Worm (Caenorhabditis elegans): ENCODE data around the gene scl-6.
A peak's percentile ranks its signal among the peaks of the same experiment; 100 is the strongest.

Gene scl-6

ce11 chrIV:13079119-13079518 is 10.6 kb downstream of the scl-6 start, which contains the start of gene C39E9.8:
Gene C39E9.8, plus strand, starts transcription at chrIV:13079446.
- no peak for TF ChIP-seq ztf-4 (tag; optimal IDR thresholded peaks at IDR 0.05)
- TF ChIP-seq egl-27 (tag; optimal IDR thresholded peaks at IDR 0.05) = no peak
- no peak for TF ChIP-seq nhr-77 (tag; optimal IDR thresholded peaks at IDR 0.05)
- TF ChIP-seq ceh-82 (tag; optimal IDR thresholded peaks at IDR 0.05) = no peak
- no peak for TF ChIP-seq mdl-1 (tag; optimal IDR thresholded peaks at IDR 0.05)
- peak; percentile 47 for TF ChIP-seq nhr-23 (tag; optimal IDR thresholded peaks at IDR 0.05)
- no peak for TF ChIP-seq hmg-11 (tag; optimal IDR thresholded peaks at IDR 0.05)
- no peak for TF ChIP-seq nhr-67 (tag; optimal IDR thresholded peaks at IDR 0.05)
- no peak for TF ChIP-seq nhr-11 (tag; optimal IDR thresholded peaks at IDR 0.05)
- TF ChIP-seq pha-4 (tag; optimal IDR thresholded peaks at IDR 0.05) = no peak
- TF ChIP-seq ztf-11 (tag; optimal IDR thresholded peaks at IDR 0.05) = no peak
- TF ChIP-seq fkh-2 (tag; optimal IDR thresholded peaks at IDR 0.05) = no peak
- TF ChIP-seq unc-39 (tag; optimal IDR thresholded peaks at IDR 0.05) = no peak
- no peak for TF ChIP-seq lin-15B (tag; optimal IDR thresholded peaks at IDR 0.05)
- no peak for TF ChIP-seq daf-12 (tag; optimal IDR thresholded peaks at IDR 0.05)
- peak; percentile 77 for TF ChIP-seq nhr-43 (tag; optimal IDR thresholded peaks at IDR 0.05; ENCODE audit: poor library complexity, severe bottlenecking)
- no peak for TF ChIP-seq aly-2 (tag; optimal IDR thresholded peaks at IDR 0.05)
- TF ChIP-seq nhr-237 (tag; optimal IDR thresholded peaks at IDR 0.05) = no peak
- no peak for TF ChIP-seq eor-1 (tag; optimal IDR thresholded peaks at IDR 0.05)
- TF ChIP-seq ceh-28 (tag; optimal IDR thresholded peaks at IDR 0.05) = no peak
- TF ChIP-seq unc-62 (GFP tag; optimal IDR thresholded peaks at IDR 0.05) = no peak
- no peak for TF ChIP-seq lsy-12 (tag; optimal IDR thresholded peaks at IDR 0.05)
- TF ChIP-seq nhr-25 (tag; optimal IDR thresholded peaks at IDR 0.05) = peak; percentile 79

ce11 chrIV:13080185-13080584 is 11.6 kb downstream of the scl-6 start:
- TF ChIP-seq nhr-23 (tag; optimal IDR thresholded peaks at IDR 0.05) = peak; percentile 63
- TF ChIP-seq nhr-43 (tag; optimal IDR thresholded peaks at IDR 0.05; ENCODE audit: poor library complexity, severe bottlenecking) = peak; percentile 57
- TF ChIP-seq pqm-1 (tag; optimal IDR thresholded peaks at IDR 0.05) = no peak
- no peak for TF ChIP-seq lin-15B (tag; optimal IDR thresholded peaks at IDR 0.05)
- peak; percentile 34 for TF ChIP-seq nhr-11 (tag; optimal IDR thresholded peaks at IDR 0.05)
- TF ChIP-seq elt-3 (tag; optimal IDR thresholded peaks at IDR 0.05) = peak in 1 of 3 experiments; percentile 12
- TF ChIP-seq ama-1 (optimal IDR thresholded peaks at IDR 0.05) = peak; percentile 24
- peak; percentile 30 for TF ChIP-seq nhr-25 (tag; optimal IDR thresholded peaks at IDR 0.05)
- TF ChIP-seq nfya-1 (tag; optimal IDR thresholded peaks at IDR 0.05; ENCODE audit: insufficient read depth) = peak; percentile 18
- no peak for TF ChIP-seq ZK546.5 (tag; optimal IDR thresholded peaks at IDR 0.05)
- TF ChIP-seq elt-1 (tag; optimal IDR thresholded peaks at IDR 0.05) = no peak

- TF ChIP-seq nhr-76 (tag; optimal IDR thresholded peaks at IDR 0.05) = no peak
- no peak for TF ChIP-seq skn-1 (tag; optimal IDR thresholded peaks at IDR 0.05)
- TF ChIP-seq elt-3 (tag; optimal IDR thresholded peaks at IDR 0.05) = no peak
- no peak for TF ChIP-seq nhr-43 (tag; optimal IDR thresholded peaks at IDR 0.05; ENCODE audit: poor library complexity, severe bottlenecking)
- TF ChIP-seq nhr-25 (tag; optimal IDR thresholded peaks at IDR 0.05) = peak; percentile 7
- TF ChIP-seq nhr-28 (tag; optimal IDR thresholded peaks at IDR 0.05) = no peak
- no peak for TF ChIP-seq nfya-1 (tag; optimal IDR thresholded peaks at IDR 0.05; ENCODE audit: insufficient read depth)
These were observed 12.3 kb downstream of the scl-6 start for ce11 chrIV:13080861-13081260.

ce11 chrIV:13082106-13082505 is 13.6 kb downstream of the scl-6 start:
- TF ChIP-seq nhr-25 (tag; optimal IDR thresholded peaks at IDR 0.05) = peak; percentile 38
- no peak for TF ChIP-seq jun-1 (tag; optimal IDR thresholded peaks at IDR 0.05)
- TF ChIP-seq ama-1 (optimal IDR thresholded peaks at IDR 0.05) = peak; percentile 61
- TF ChIP-seq nhr-76 (tag; optimal IDR thresholded peaks at IDR 0.05) = no peak
- peak; percentile 6 for TF ChIP-seq nhr-23 (tag; optimal IDR thresholded peaks at IDR 0.05)

- no peak for TF ChIP-seq jun-1 (tag; optimal IDR thresholded peaks at IDR 0.05)
- no peak for TF ChIP-seq tbx-2 (tag; optimal IDR thresholded peaks at IDR 0.05)
- peak; percentile 24 for TF ChIP-seq pha-4 (tag; optimal IDR thresholded peaks at IDR 0.05)
- no peak for TF ChIP-seq mdl-1 (tag; optimal IDR thresholded peaks at IDR 0.05)
- TF ChIP-seq elt-3 (tag; optimal IDR thresholded peaks at IDR 0.05) = peak in 1 of 3 experiments; percentile 38
- no peak for TF ChIP-seq elt-2 (tag; optimal IDR thresholded peaks at IDR 0.05)
- TF ChIP-seq sea-2 (GFP tag; optimal IDR thresholded peaks at IDR 0.05) = no peak
- TF ChIP-seq ceh-9 (tag; optimal IDR thresholded peaks at IDR 0.05) = no peak
- no peak for TF ChIP-seq nfya-1 (tag; optimal IDR thresholded peaks at IDR 0.05; ENCODE audit: insufficient read depth)
- no peak for TF ChIP-seq lin-15B (tag; optimal IDR thresholded peaks at IDR 0.05)
- peak; percentile 86 for TF ChIP-seq ama-1 (optimal IDR thresholded peaks at IDR 0.05)
- no peak for TF ChIP-seq R02D3.7 (tag; optimal IDR thresholded peaks at IDR 0.05)
- no peak for TF ChIP-seq ZK546.5 (tag; optimal IDR thresholded peaks at IDR 0.05)
- no peak for TF ChIP-seq zag-1 (tag; optimal IDR thresholded peaks at IDR 0.05)
- TF ChIP-seq nhr-237 (tag; optimal IDR thresholded peaks at IDR 0.05) = no peak
- peak; percentile 3 for TF ChIP-seq nhr-25 (tag; optimal IDR thresholded peaks at IDR 0.05)
- TF ChIP-seq ztf-11 (tag; optimal IDR thresholded peaks at IDR 0.05) = no peak
- peak; percentile 45 for TF ChIP-seq lsy-12 (tag; optimal IDR thresholded peaks at IDR 0.05)
- no peak for TF ChIP-seq fkh-10 (GFP tag; optimal IDR thresholded peaks at IDR 0.05)
- TF ChIP-seq nhr-43 (tag; optimal IDR thresholded peaks at IDR 0.05; ENCODE audit: poor library complexity, severe bottlenecking) = peak; percentile 82
- no peak for TF ChIP-seq fkh-2 (tag; optimal IDR thresholded peaks at IDR 0.05)
- TF ChIP-seq ceh-16 (tag; optimal IDR thresholded peaks at IDR 0.05) = no peak
- no peak for TF ChIP-seq eor-1 (tag; optimal IDR thresholded peaks at IDR 0.05)
These were observed 14.5 kb downstream of the scl-6 start for ce11 chrIV:13082836-13083763.

All from whole organism, L3 larva.